Worm (Caenorhabditis elegans): ENCODE data around the gene acs-9.

ce11 chrX:16919468-16919867 is 39.1 kb upstream of the acs-9 start:
- TF ChIP-seq sma-3 (GFP tag; optimal IDR thresholded peaks at IDR 0.05) (no peak), nhr-12 (tag; optimal IDR thresholded peaks at IDR 0.05) (no peak), egl-27 (tag; optimal IDR thresholded peaks at IDR 0.05) (no peak), ama-1 (optimal IDR thresholded peaks at IDR 0.05) (no peak), zag-1 (tag; optimal IDR thresholded peaks at IDR 0.05) (no peak), blmp-1 (tag; optimal IDR thresholded peaks at IDR 0.05; ENCODE audit: insufficient read depth) (no peak), lin-11 (tag; optimal IDR thresholded peaks at IDR 0.05) (no peak), aly-2 (tag; optimal IDR thresholded peaks at IDR 0.05) (no peak), skn-1 (tag; optimal IDR thresholded peaks at IDR 0.05) (no peak), ceh-16 (tag; optimal IDR thresholded peaks at IDR 0.05) (no peak), unc-39 (tag; optimal IDR thresholded peaks at IDR 0.05) (no peak), Y55F3AM.14 (GFP tag; optimal IDR thresholded peaks at IDR 0.05) (no peak), lsy-2 (tag; optimal IDR thresholded peaks at IDR 0.05) (no peak)
